Worm (Caenorhabditis elegans) whole organism, midembryonic: Measurements from ENCODE around the gene ets-10.

ENCODE experiments used
- flt-1 ChIP-seq: fragments of 200-800 bp; sonication (Bioruptor generic); IDR thresholded peaks from 2 replicates; pipeline ENCODE4 v1.3.6; 2022; ENCODE audit warnings: missing genetic modification characterization, missing compliant biosample characterization
- klf-2 ChIP-seq: fragments of 200-800 bp; sonication (Bioruptor generic); conservative IDR thresholded peaks from 2 replicates; pipeline ENCODE4 v1.3.6; 2022; ENCODE audit warnings: missing genetic modification reagents, missing genetic modification characterization, missing compliant biosample characterization
- med-1 ChIP-seq: sonication (generic microtip); optimal IDR thresholded peaks from 2 replicates; lab custom pipeline; 2017; ENCODE audit warnings: missing genetic modification characterization, mild to moderate bottlenecking, missing compliant biosample characterization, antibody characterized with exemption, missing genetic modification reagents; ENCODE audit not compliant: insufficient read depth
- ztf-29 ChIP-seq: fragments of 200-800 bp; sonication (Bioruptor generic); IDR thresholded peaks from 2 replicates; pipeline ENCODE4 v1.3.6; 2022; ENCODE audit warnings: missing genetic modification reagents, missing genetic modification characterization, missing compliant biosample characterization

DNA sequence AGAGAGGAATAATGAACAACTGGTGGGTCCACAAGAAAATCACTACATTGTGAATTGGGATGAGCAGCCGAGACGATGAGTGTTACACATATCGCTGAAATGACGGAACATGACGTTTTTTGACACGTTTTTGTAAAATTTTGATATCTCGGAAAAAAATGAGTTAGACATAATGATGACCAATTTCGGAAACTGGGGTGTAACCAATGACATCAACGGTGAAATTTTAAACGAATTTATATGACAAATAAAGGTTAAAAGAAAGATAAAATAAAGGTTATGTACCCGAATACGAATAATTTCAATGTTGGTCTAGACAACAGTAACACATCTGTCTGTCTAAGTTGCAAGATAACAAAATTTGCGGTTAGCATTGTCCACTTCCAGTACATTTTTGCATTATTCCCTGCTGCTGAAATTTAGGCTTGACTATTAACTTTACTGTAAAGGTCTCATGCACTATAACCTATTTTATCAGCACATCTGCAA lies 4.7 kb upstream of the ets-10 start, which contains the start of the genes twk-28 and ets-9:
- TF ChIP-seq flt-1 (GFP tag; lab: Robert Waterston, UW) (no peak), klf-2 (GFP tag; lab: Robert Waterston, UW) (no peak), med-1 (GFP tag; lab: Kevin White, UChicago) (no peak), ztf-29 (GFP tag; lab: Robert Waterston, UW) (no peak)
